Worm (Caenorhabditis elegans) whole organism, L1 larva: ENCODE measurements around the gene C47A4.5.
A peak's percentile ranks its signal among the peaks of the same experiment; 100 is the strongest.

Experiments used
- C16A3.4 ChIP-seq: fragments of 150-350 bp; optimal IDR thresholded peaks from 2 replicates; lab custom pipeline; 2014; ENCODE audit warnings: missing biosample characterization, missing genetic modification characterization
- C34B4.2 ChIP-seq: sonication (generic microtip); optimal IDR thresholded peaks from 2 replicates; lab custom pipeline; 2017; ENCODE audit warnings: mild to moderate bottlenecking, missing genetic modification characterization, missing compliant biosample characterization
- ama-1 ChIP-seq: fragments of 150-350 bp; optimal IDR thresholded peaks from 2 replicates; lab custom pipeline; 2014
- blmp-1 ChIP-seq: fragments of 150-350 bp; optimal IDR thresholded peaks from 2 replicates; lab custom pipeline; 2014; ENCODE audit warnings: missing biosample characterization, missing genetic modification characterization
- ceh-8 ChIP-seq: fragments of 200-800 bp; sonication (Bioruptor generic); optimal IDR thresholded peaks from 2 replicates; lab custom pipeline; 2018; ENCODE audit warnings: mild to moderate bottlenecking, missing genetic modification characterization, moderate library complexity, missing compliant biosample characterization
- ceh-88 ChIP-seq: fragments of 200-800 bp; sonication (Bioruptor generic); IDR thresholded peaks from 2 replicates; pipeline ENCODE4 v1.3.6; 2022; ENCODE audit warnings: missing genetic modification characterization, missing compliant biosample characterization
- ces-1 ChIP-seq: fragments of 150-350 bp; optimal IDR thresholded peaks from 2 replicates; lab custom pipeline; 2014; ENCODE audit warnings: missing biosample characterization, missing genetic modification reagents, missing genetic modification characterization
- dpl-1 ChIP-seq, 3 experiments: fragments of 150-350 bp in 2 of 3; sonication (generic microtip) in 1 of 3; optimal IDR thresholded peaks; 2 replicates each; lab custom pipeline; 2014 to 2017; ENCODE audit warnings: missing biosample characterization in 3 of 3, missing genetic modification characterization in 3 of 3, missing genetic modification reagents in 3 of 3
- efl-1 ChIP-seq, 4 experiments: fragments of 150-350 bp; optimal IDR thresholded peaks in 3 of 4; peaks in 1 of 4; 1 replicate in 1 of 4; 2 replicates in 3 of 4; lab custom pipeline; 2014; ENCODE audit warnings: missing biosample characterization in 2 of 4, missing genetic modification characterization in 2 of 4, missing genetic modification reagents in 2 of 4
- efl-3 ChIP-seq: fragments of 200-800 bp; sonication (Bioruptor generic); optimal IDR thresholded peaks from 2 replicates; lab custom pipeline; 2018; ENCODE audit warnings: mild to moderate bottlenecking, missing genetic modification characterization, missing compliant biosample characterization
- egl-13 ChIP-seq: sonication (generic microtip); optimal IDR thresholded peaks from 2 replicates; lab custom pipeline; 2016; ENCODE audit warnings: missing genotype, missing genetic modification reagents, missing genetic modification characterization, missing compliant biosample characterization
- elt-2 ChIP-seq: sonication (generic microtip); optimal IDR thresholded peaks from 2 replicates; lab custom pipeline; 2016; ENCODE audit warnings: missing genetic modification characterization, mild to moderate bottlenecking, inconsistent platforms, missing compliant biosample characterization, missing genetic modification reagents
- ets-5 ChIP-seq: fragments of 200-800 bp; sonication (Bioruptor generic); IDR thresholded peaks from 2 replicates; pipeline ENCODE4 v1.3.6; 2022; ENCODE audit warnings: missing genetic modification characterization, missing compliant biosample characterization
- fkh-10 ChIP-seq: sonication (generic microtip); optimal IDR thresholded peaks from 2 replicates; lab custom pipeline; 2017; ENCODE audit warnings: missing biosample characterization, missing genetic modification reagents, missing genetic modification characterization
- fkh-4 ChIP-seq: sonication (generic microtip); optimal IDR thresholded peaks from 2 replicates; lab custom pipeline; 2016; ENCODE audit warnings: missing compliant biosample characterization, missing genetic modification characterization, borderline replicate concordance
- fkh-8 ChIP-seq: sonication (generic microtip); optimal IDR thresholded peaks from 2 replicates; lab custom pipeline; 2016; ENCODE audit warnings: mild to moderate bottlenecking, missing genetic modification characterization, missing compliant biosample characterization
- fos-1 ChIP-seq: fragments of 150-350 bp; optimal IDR thresholded peaks from 2 replicates; lab custom pipeline; 2014; ENCODE audit warnings: missing biosample characterization, missing genetic modification characterization
- hlh-17 ChIP-seq: fragments of 200-800 bp; sonication (Bioruptor generic); optimal IDR thresholded peaks from 2 replicates; lab custom pipeline; 2018; ENCODE audit warnings: missing genetic modification characterization, mild to moderate bottlenecking, missing compliant biosample characterization, moderate library complexity, borderline replicate concordance
- hlh-4 ChIP-seq: sonication (generic microtip); optimal IDR thresholded peaks from 2 replicates; lab custom pipeline; 2016; ENCODE audit warnings: mild to moderate bottlenecking, missing genetic modification characterization, missing compliant biosample characterization
- irx-1 ChIP-seq: sonication (generic microtip); optimal IDR thresholded peaks from 2 replicates; lab custom pipeline; 2016; ENCODE audit warnings: missing genetic modification characterization, missing compliant biosample characterization
- isw-1 ChIP-seq: fragments of 200-800 bp; sonication (Bioruptor generic); IDR thresholded peaks from 2 replicates; pipeline ENCODE4 v1.3.6; 2022; ENCODE audit warnings: missing genetic modification characterization, missing compliant biosample characterization
- jun-1 ChIP-seq: fragments of 150-350 bp; optimal IDR thresholded peaks from 2 replicates; lab custom pipeline; 2014; ENCODE audit warnings: missing biosample characterization, missing genetic modification reagents, missing genetic modification characterization
- lin-13 ChIP-seq: fragments of 150-350 bp; optimal IDR thresholded peaks from 2 replicates; lab custom pipeline; 2014; ENCODE audit warnings: missing biosample characterization, missing genetic modification reagents, missing genetic modification characterization
- lin-14 ChIP-seq: fragments of 200-800 bp; sonication (Bioruptor generic); optimal IDR thresholded peaks from 2 replicates; lab custom pipeline; 2018; ENCODE audit warnings: mild to moderate bottlenecking, missing genetic modification characterization, moderate library complexity, missing compliant biosample characterization
- lin-15B ChIP-seq: fragments of 150-350 bp; sonication (generic microtip); optimal IDR thresholded peaks from 3 replicates; lab custom pipeline; 2014; ENCODE audit warnings: missing biosample characterization, missing genetic modification characterization
- lin-35 ChIP-seq, 2 experiments: fragments of 150-350 bp; optimal IDR thresholded peaks; 2 replicates each; lab custom pipeline; 2014; ENCODE audit warnings: missing biosample characterization in 2 of 2, missing genetic modification characterization in 2 of 2, missing genetic modification reagents in 2 of 2
- lin-39 ChIP-seq: fragments of 150-350 bp; optimal IDR thresholded peaks from 2 replicates; lab custom pipeline; 2014; ENCODE audit warnings: missing biosample characterization, missing genetic modification reagents, missing genetic modification characterization
- mdl-1 ChIP-seq, 2 experiments: fragments of 150-350 bp; optimal IDR thresholded peaks; 2 replicates each; lab custom pipeline; 2014 to 2017; ENCODE audit warnings: missing biosample characterization in 2 of 2, missing genetic modification characterization in 2 of 2, inconsistent platforms in 1 of 2
- mef-2 ChIP-seq: fragments of 150-350 bp; optimal IDR thresholded peaks from 2 replicates; lab custom pipeline; 2014; ENCODE audit warnings: missing biosample characterization, missing genetic modification characterization
- mep-1 ChIP-seq: fragments of 150-350 bp; optimal IDR thresholded peaks from 2 replicates; lab custom pipeline; 2014; ENCODE audit warnings: missing biosample characterization, missing genetic modification characterization
- nhr-12 ChIP-seq: sonication (generic microtip); optimal IDR thresholded peaks from 2 replicates; lab custom pipeline; 2017; ENCODE audit warnings: missing biosample characterization, missing genetic modification characterization
- nhr-20 ChIP-seq: sonication (generic microtip); optimal IDR thresholded peaks from 2 replicates; lab custom pipeline; 2016; ENCODE audit warnings: mild to moderate bottlenecking, missing genetic modification characterization, missing compliant biosample characterization
- nhr-47 ChIP-seq: sonication (generic microtip); optimal IDR thresholded peaks from 2 replicates; lab custom pipeline; 2016; ENCODE audit warnings: mild to moderate bottlenecking, missing genetic modification characterization, moderate library complexity, missing compliant biosample characterization
- nhr-76 ChIP-seq: sonication (generic microtip); optimal IDR thresholded peaks from 2 replicates; lab custom pipeline; 2017; ENCODE audit warnings: missing biosample characterization, missing genetic modification characterization
- nhr-85 ChIP-seq: sonication (generic microtip); peaks from one replicate; lab custom pipeline; 2016; ENCODE audit warnings: missing genetic modification characterization, inconsistent platforms, missing compliant biosample characterization
- nhr-90 ChIP-seq: sonication (generic microtip); optimal IDR thresholded peaks from 2 replicates; lab custom pipeline; 2016; ENCODE audit warnings: mild to moderate bottlenecking, missing genetic modification characterization, missing compliant biosample characterization; ENCODE audit not compliant: poor library complexity
- pag-3 ChIP-seq: sonication (generic microtip); optimal IDR thresholded peaks from 2 replicates; lab custom pipeline; 2017; ENCODE audit warnings: missing genetic modification characterization, mild to moderate bottlenecking, missing compliant biosample characterization, antibody characterized with exemption, borderline replicate concordance; ENCODE audit not compliant: insufficient read depth
- pax-3 ChIP-seq: fragments of 200-800 bp; sonication (Bioruptor generic); optimal IDR thresholded peaks from 2 replicates; lab custom pipeline; 2018; ENCODE audit warnings: mild to moderate bottlenecking, missing genetic modification characterization, moderate library complexity, missing compliant biosample characterization
- pqm-1 ChIP-seq: sonication (generic microtip); optimal IDR thresholded peaks from 3 replicates; lab custom pipeline; 2017; ENCODE audit warnings: missing biosample characterization, missing genetic modification characterization
- rnt-1 ChIP-seq: sonication (generic microtip); optimal IDR thresholded peaks from 2 replicates; lab custom pipeline; 2016; ENCODE audit warnings: mild to moderate bottlenecking, missing genetic modification characterization, moderate library complexity, missing compliant biosample characterization
- skn-1 ChIP-seq: fragments of 150-350 bp; optimal IDR thresholded peaks from 2 replicates; lab custom pipeline; 2014; ENCODE audit warnings: missing biosample characterization, missing genetic modification characterization
- sptf-1 ChIP-seq: fragments of 150-350 bp; optimal IDR thresholded peaks from 2 replicates; lab custom pipeline; 2014; ENCODE audit warnings: missing biosample characterization, missing genetic modification characterization
- swsn-7 ChIP-seq: sonication (generic microtip); optimal IDR thresholded peaks from 2 replicates; lab custom pipeline; 2016; ENCODE audit warnings: missing genetic modification characterization, missing compliant biosample characterization
- tlp-1 ChIP-seq: fragments of 150-350 bp; optimal IDR thresholded peaks from 2 replicates; lab custom pipeline; 2014; ENCODE audit warnings: missing biosample characterization, missing genetic modification characterization
- unc-30 ChIP-seq: sonication (generic microtip); optimal IDR thresholded peaks from 2 replicates; lab custom pipeline; 2017; ENCODE audit warnings: missing biosample characterization, missing genetic modification characterization
- unc-98 ChIP-seq: fragments of 200-800 bp; sonication (Bioruptor generic); IDR thresholded peaks from 2 replicates; pipeline ENCODE4 v1.3.6; 2022; ENCODE audit warnings: missing genetic modification characterization, missing compliant biosample characterization
- xbp-1 ChIP-seq: sonication (generic microtip); optimal IDR thresholded peaks from 2 replicates; lab custom pipeline; 2016; ENCODE audit warnings: missing genetic modification characterization, missing compliant biosample characterization
- ztf-11 ChIP-seq, 2 experiments: sonication (generic microtip); optimal IDR thresholded peaks; 2 replicates each; lab custom pipeline; 2016 to 2017; ENCODE audit warnings: missing genetic modification characterization in 2 of 2, missing biosample characterization in 1 of 2, missing compliant biosample characterization in 1 of 2

The C47A4.5 gene

ce11 chrIV:13718918-13719317 lies 26.6 kb upstream of the C47A4.5 start (continued):
- TF ChIP-seq ztf-11 (tag; optimal IDR thresholded peaks at IDR 0.05; lab: Kevin White, UChicago) = no peak
- peak; percentile 84 for TF ChIP-seq nhr-85 (tag; lab: Kevin White, UChicago)
- TF ChIP-seq hlh-4 = no peak
- no peak for TF ChIP-seq tlp-1
- no peak for TF ChIP-seq rnt-1 (tag; lab: Kevin White, UChicago)
- TF ChIP-seq lin-35 (GFP tag; optimal IDR thresholded peaks at IDR 0.05; lab: Kevin White, UChicago) = peak in 1 of 2 experiments; percentile 11
- no peak for TF ChIP-seq pag-3
- no peak for TF ChIP-seq fkh-10 (GFP tag; lab: Kevin White, UChicago)
- peak; percentile 22 for TF ChIP-seq C16A3.4
- no peak for TF ChIP-seq nhr-20 (tag; lab: Kevin White, UChicago)
- TF ChIP-seq ceh-8 (GFP tag; lab: Kevin White, UChicago) = no peak
- TF ChIP-seq dpl-1 (GFP tag; optimal IDR thresholded peaks at IDR 0.05; lab: Kevin White, UChicago) = no peak
- TF ChIP-seq mep-1 = peak; percentile 38
- no peak for TF ChIP-seq lin-15B
- no peak for TF ChIP-seq ama-1
- no peak for TF ChIP-seq ceh-88 (GFP tag; lab: Robert Waterston, UW)

DNA sequence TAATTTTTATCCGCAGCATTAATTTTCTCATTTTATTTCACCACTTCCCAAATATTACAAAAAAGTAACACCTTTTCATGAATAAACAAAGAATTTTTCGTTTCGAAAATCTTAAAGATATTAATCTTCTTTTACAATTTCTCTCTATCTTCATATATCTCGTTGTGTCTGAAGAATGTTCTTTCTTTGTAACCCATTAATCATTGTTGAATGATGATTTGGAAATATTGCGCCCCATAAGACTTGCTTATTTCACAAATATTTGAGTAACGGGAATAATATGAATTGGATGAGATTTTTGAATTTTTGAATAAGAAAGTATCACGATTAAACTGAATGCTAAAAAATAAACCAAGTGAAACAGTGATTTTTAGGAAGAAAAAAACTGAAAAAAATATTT lies 24.5 kb upstream of the C47A4.5 start:
- no peak for TF ChIP-seq nhr-47 (tag; lab: Kevin White, UChicago)
- TF ChIP-seq irx-1 (tag; lab: Kevin White, UChicago) = peak; percentile 37
- TF ChIP-seq nhr-90 (tag; lab: Kevin White, UChicago) = no peak
- TF ChIP-seq tlp-1 = no peak
- peak; percentile 55 for TF ChIP-seq lin-39 (tag; lab: Kevin White, UChicago)
- no peak for TF ChIP-seq xbp-1 (tag; lab: Kevin White, UChicago)
- TF ChIP-seq nhr-85 (tag; lab: Kevin White, UChicago) = peak; percentile 79
- TF ChIP-seq pax-3 (tag; lab: Kevin White, UChicago) = no peak
- TF ChIP-seq nhr-20 (tag; lab: Kevin White, UChicago) = no peak
- peak; percentile 41 for TF ChIP-seq blmp-1 (tag; lab: Kevin White, UChicago)

DNA sequence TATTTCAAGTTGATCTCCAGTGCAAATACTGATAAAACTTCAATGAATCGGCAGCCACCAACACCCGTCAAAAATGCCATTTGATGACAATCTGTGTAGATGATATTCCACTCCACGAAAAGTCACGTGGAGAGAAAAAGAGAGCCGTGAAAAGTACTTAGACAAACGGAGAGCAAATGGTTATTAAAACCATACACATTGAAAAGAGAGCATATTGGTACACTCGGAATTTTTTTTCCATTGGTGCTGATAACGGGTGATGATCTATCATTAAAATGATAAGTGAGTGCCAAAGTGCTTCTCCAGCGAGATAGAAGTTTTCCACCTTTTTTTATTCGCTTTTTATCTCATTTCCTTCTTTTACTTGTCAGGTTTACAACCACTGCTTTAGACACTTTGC lies 20.3 kb upstream of the C47A4.5 start:
- no peak for TF ChIP-seq nhr-12 (tag; lab: Kevin White, UChicago)
- TF ChIP-seq nhr-47 (tag; lab: Kevin White, UChicago) = no peak
- TF ChIP-seq hlh-17 (GFP tag; lab: Kevin White, UChicago) = no peak
- no peak for TF ChIP-seq fos-1 (tag; lab: Kevin White, UChicago)
- no peak for TF ChIP-seq unc-30 (tag; lab: Kevin White, UChicago)
- TF ChIP-seq jun-1 (tag; lab: Kevin White, UChicago) = no peak
- no peak for TF ChIP-seq efl-1 (optimal IDR thresholded peaks at IDR 0.05; lab: Kevin White, UChicago)
- peak in 1 of 2 experiments; percentile 80 for TF ChIP-seq efl-1 (GFP tag; optimal IDR thresholded peaks at IDR 0.05 in 1 of 2; lab: Kevin White, UChicago)
- TF ChIP-seq fkh-8 (tag; lab: Kevin White, UChicago) = no peak
- TF ChIP-seq isw-1 (GFP tag; lab: Robert Waterston, UW) = no peak
- TF ChIP-seq lin-13 = no peak
- TF ChIP-seq ztf-11 (tag; optimal IDR thresholded peaks at IDR 0.05; lab: Kevin White, UChicago) = no peak
- TF ChIP-seq sptf-1 (tag; lab: Kevin White, UChicago) = no peak
- TF ChIP-seq lin-39 (tag; lab: Kevin White, UChicago) = no peak
- TF ChIP-seq elt-2 = peak; percentile 99
- TF ChIP-seq pqm-1 = peak; percentile 18
- no peak for TF ChIP-seq ces-1
- no peak for TF ChIP-seq lin-15B
- TF ChIP-seq lin-14 (GFP tag; lab: Kevin White, UChicago) = no peak
- no peak for TF ChIP-seq skn-1 (tag; lab: Kevin White, UChicago)
- peak; percentile 50 for TF ChIP-seq nhr-90 (tag; lab: Kevin White, UChicago)
- TF ChIP-seq ets-5 (GFP tag; lab: Robert Waterston, UW) = no peak
- peak; percentile 78 for TF ChIP-seq tlp-1
- TF ChIP-seq nhr-20 (tag; lab: Kevin White, UChicago) = peak; percentile 23
- peak in 1 of 2 experiments; percentile 46 for TF ChIP-seq mdl-1 (tag; optimal IDR thresholded peaks at IDR 0.05; lab: Kevin White, UChicago)
- TF ChIP-seq egl-13 = no peak
- no peak for TF ChIP-seq mef-2 (tag; lab: Kevin White, UChicago)
- TF ChIP-seq C34B4.2 (tag; lab: Kevin White, UChicago) = no peak
- TF ChIP-seq nhr-76 (tag; lab: Kevin White, UChicago) = no peak
- TF ChIP-seq dpl-1 (GFP tag; optimal IDR thresholded peaks at IDR 0.05; lab: Kevin White, UChicago) = no peak
- no peak for TF ChIP-seq efl-3
- TF ChIP-seq hlh-4 = no peak
- TF ChIP-seq lin-35 (GFP tag; optimal IDR thresholded peaks at IDR 0.05; lab: Kevin White, UChicago) = peak in 1 of 2 experiments; percentile 50
- no peak for TF ChIP-seq unc-98 (GFP tag; lab: Robert Waterston, UW)
- no peak for TF ChIP-seq fkh-4 (tag; lab: Kevin White, UChicago)
- TF ChIP-seq swsn-7 (tag; lab: Kevin White, UChicago) = no peak
